Worm (Caenorhabditis elegans): ENCODE data around the gene F52D10.2.
A peak's percentile ranks its signal among the peaks of the same experiment; 100 is the strongest.

The F52D10.2 gene

ce11 chrX:11546445-11547275, 44.9 kb downstream of the F52D10.2 start, which contains the start of gene selt-1.1 (continued):
- TF ChIP-seq fkh-10 (GFP tag; optimal IDR thresholded peaks at IDR 0.05) (no peak), ceh-82 (tag; optimal IDR thresholded peaks at IDR 0.05) (no peak), nhr-11 (tag; optimal IDR thresholded peaks at IDR 0.05) (no peak), lin-15B (tag; optimal IDR thresholded peaks at IDR 0.05) (no peak), pha-4 (tag; optimal IDR thresholded peaks at IDR 0.05) (peak; percentile 75)

- TF ChIP-seq mml-1 (tag; optimal IDR thresholded peaks at IDR 0.05) (no peak), zag-1 (tag; optimal IDR thresholded peaks at IDR 0.05) (no peak), ceh-9 (tag; optimal IDR thresholded peaks at IDR 0.05) (no peak), nhr-237 (tag; optimal IDR thresholded peaks at IDR 0.05) (no peak), pqm-1 (tag; optimal IDR thresholded peaks at IDR 0.05) (no peak), egl-5 (tag; optimal IDR thresholded peaks at IDR 0.05) (no peak), egl-27 (tag; optimal IDR thresholded peaks at IDR 0.05) (no peak), aly-2 (tag; optimal IDR thresholded peaks at IDR 0.05) (no peak), eor-1 (tag; optimal IDR thresholded peaks at IDR 0.05) (no peak), sea-2 (GFP tag; optimal IDR thresholded peaks at IDR 0.05) (no peak), elt-3 (tag; optimal IDR thresholded peaks at IDR 0.05) (no peak), elt-1 (tag; optimal IDR thresholded peaks at IDR 0.05) (no peak), lin-15B (tag; optimal IDR thresholded peaks at IDR 0.05) (no peak), ztf-11 (tag; optimal IDR thresholded peaks at IDR 0.05) (no peak)
Measured at ce11 chrX:11541690-11542089, 49.8 kb downstream of the F52D10.2 start.

Data from whole organism, L3 larva.